Fruit fly (Drosophila melanogaster): ENCODE measurements around the gene RpL27.

RpL27 gene

dm6 chr3R:25661531-25662193 lies 23.2 kb downstream of the RpL27 start, which contains the start of gene RASSF8 (continued):
- TF ChIP-seq Eip74EF (GFP tag; optimal IDR thresholded peaks at IDR 0.05) (no peak), CG2116 (GFP tag; optimal IDR thresholded peaks at IDR 0.05) (peak; percentile 34), CG13424 (tag; optimal IDR thresholded peaks at IDR 0.05) (peak; percentile 20), esg (GFP tag; conservative IDR thresholded peaks at IDR 0.05) (0 out of 2 replicates have a peak, but pooled peaks have one; percentile 14), al (GFP tag; IDR thresholded peaks at IDR 0.05) (peak; percentile 13; the same call in 1 of the 2 replicates), Bgb (GFP tag; IDR thresholded peaks at IDR 0.05; ENCODE audit: partially characterized antibody) (peak; percentile 78), B-H2 (GFP tag; optimal IDR thresholded peaks at IDR 0.05) (peak; percentile 18), CG12659 (GFP tag; optimal IDR thresholded peaks at IDR 0.05) (peak; percentile 36), HLH54F (GFP tag; optimal IDR thresholded peaks at IDR 0.05) (peak; percentile 60), lola (GFP tag; optimal IDR thresholded peaks at IDR 0.05) (no peak), CoRest (tag; optimal IDR thresholded peaks at IDR 0.05) (peak; percentile 57), Abd-B (GFP tag; optimal IDR thresholded peaks at IDR 0.05) (no peak), PHDP (tag; optimal IDR thresholded peaks at IDR 0.05) (peak; percentile 12), Sin3A (optimal IDR thresholded peaks at IDR 0.05) (peak; percentile 41), CG1602 (GFP tag; optimal IDR thresholded peaks at IDR 0.05) (peak; percentile 6), sd (tag; optimal IDR thresholded peaks at IDR 0.05) (peak; percentile 58), hb (GFP tag; IDR thresholded peaks at IDR 0.05; ENCODE audit: partially characterized antibody) (peak; percentile 65; the same call in 2 of the 3 replicates), sqz (GFP tag; optimal IDR thresholded peaks at IDR 0.05) (peak; percentile 17), CG2712 (tag; optimal IDR thresholded peaks at IDR 0.05) (peak; percentile 7), CG32772 (GFP tag; IDR thresholded peaks at IDR 0.05) (no peak), MTF-1 (GFP tag; optimal IDR thresholded peaks at IDR 0.05; ENCODE audit: borderline replicate concordance) (no peak), CG12155 (GFP tag; optimal IDR thresholded peaks at IDR 0.05) (no peak), Camta (GFP tag; optimal IDR thresholded peaks at IDR 0.05) (no peak), fu2 (GFP tag; optimal IDR thresholded peaks at IDR 0.05) (no peak), Hr78 (GFP tag; optimal IDR thresholded peaks at IDR 0.05) (no peak), CG7357 (GFP tag; IDR thresholded peaks at IDR 0.05) (no peak), Hey (tag; optimal IDR thresholded peaks at IDR 0.05) (no peak), D19A (tag; optimal IDR thresholded peaks at IDR 0.05) (no peak), CG10321 (GFP tag; IDR thresholded peaks at IDR 0.05) (no peak), Dbx (GFP tag; IDR thresholded peaks at IDR 0.05) (peak; percentile 64; the same call in 2 of the 3 replicates), CG13296 (GFP tag; optimal IDR thresholded peaks at IDR 0.05) (peak; percentile 4), ken (GFP tag; IDR thresholded peaks at IDR 0.05) (no peak), row (GFP tag; IDR thresholded peaks at IDR 0.05) (peak; percentile 82), CG11247 (GFP tag; IDR thresholded peaks at IDR 0.05) (no peak), CG4820 (GFP tag; optimal IDR thresholded peaks at IDR 0.05) (peak; percentile 17), Hmr (GFP tag; optimal IDR thresholded peaks at IDR 0.05) (no peak), Pdp1 (GFP tag; optimal IDR thresholded peaks at IDR 0.05) (peak in 1 of 2 experiments; percentile 46), ci (GFP tag; IDR thresholded peaks at IDR 0.05) (0 out of 3 replicates have a peak, but pooled peaks have one; percentile 7), mam (GFP tag; optimal IDR thresholded peaks at IDR 0.05) (peak; percentile 41), lilli (GFP tag; optimal IDR thresholded peaks at IDR 0.05) (peak; percentile 61), CG16813 (GFP tag; IDR thresholded peaks at IDR 0.05; ENCODE audit: partially characterized antibody) (peak; percentile 64), tna (GFP tag; IDR thresholded peaks at IDR 0.05; ENCODE audit: partially characterized antibody) (peak; percentile 8; the same call in 1 of the 2 replicates), zen2 (GFP tag; IDR thresholded peaks at IDR 0.05; ENCODE audit: partially characterized antibody) (peak; percentile 7; the same call in 1 of the 3 replicates), Aef1 (GFP tag; IDR thresholded peaks at IDR 0.05) (peak; percentile 66), slou (GFP tag; optimal IDR thresholded peaks at IDR 0.05) (no peak), CG11504 (tag; optimal IDR thresholded peaks at IDR 0.05) (peak; percentile 33), her (GFP tag; optimal IDR thresholded peaks at IDR 0.05) (peak; percentile 32), Dp (GFP tag; optimal IDR thresholded peaks at IDR 0.05) (peak; percentile 29)

All from whole organism, embryonic.